Worm (Caenorhabditis elegans) whole organism, L2 larva: Measurements from ENCODE around the gene nhr-119.

ENCODE experiments used
- C34F6.9 ChIP-seq: fragments of 150-350 bp; optimal IDR thresholded peaks from 2 replicates; lab custom pipeline; 2014; ENCODE audit warnings: missing biosample characterization, missing genetic modification characterization
- F13H6.1 ChIP-seq: sonication (generic microtip); optimal IDR thresholded peaks from 2 replicates; lab custom pipeline; 2016; ENCODE audit warnings: missing genetic modification characterization, missing compliant biosample characterization
- R02D3.7 ChIP-seq: fragments of 150-350 bp; optimal IDR thresholded peaks from 2 replicates; lab custom pipeline; 2014; ENCODE audit warnings: missing biosample characterization, missing genetic modification characterization
- alr-1 ChIP-seq: fragments of 150-350 bp; optimal IDR thresholded peaks from 2 replicates; lab custom pipeline; 2014; ENCODE audit warnings: missing biosample characterization, missing genetic modification characterization
- aly-2 ChIP-seq: fragments of 150-350 bp; optimal IDR thresholded peaks from 2 replicates; lab custom pipeline; 2014; ENCODE audit warnings: missing biosample characterization, missing genetic modification characterization
- ama-1 ChIP-seq: fragments of 150-350 bp; optimal IDR thresholded peaks from 2 replicates; lab custom pipeline; 2018; ENCODE audit warnings: inconsistent platforms
- blmp-1 ChIP-seq: sonication (generic microtip); optimal IDR thresholded peaks from 2 replicates; lab custom pipeline; 2017; ENCODE audit warnings: missing genetic modification characterization, mild to moderate bottlenecking, missing compliant biosample characterization, antibody characterized with exemption, moderate library complexity; ENCODE audit not compliant: insufficient read depth
- ceh-16 ChIP-seq: fragments of 150-350 bp; optimal IDR thresholded peaks from 2 replicates; lab custom pipeline; 2014; ENCODE audit warnings: missing biosample characterization, missing genetic modification characterization
- ceh-82 ChIP-seq: fragments of 150-350 bp; optimal IDR thresholded peaks from 2 replicates; lab custom pipeline; 2014; ENCODE audit warnings: missing biosample characterization, missing genetic modification characterization
- crh-2 ChIP-seq: sonication (generic microtip); optimal IDR thresholded peaks from 2 replicates; lab custom pipeline; 2017; ENCODE audit warnings: missing biosample characterization, missing genetic modification characterization
- dmd-4 ChIP-seq: sonication (generic microtip); optimal IDR thresholded peaks from 2 replicates; lab custom pipeline; 2017; ENCODE audit warnings: missing biosample characterization, missing genetic modification characterization
- elt-1 ChIP-seq: fragments of 150-350 bp; optimal IDR thresholded peaks from 2 replicates; lab custom pipeline; 2014; ENCODE audit warnings: missing biosample characterization, missing genetic modification characterization
- elt-3 ChIP-seq: sonication (generic microtip); optimal IDR thresholded peaks from 2 replicates; lab custom pipeline; 2017; ENCODE audit warnings: missing biosample characterization, missing genetic modification characterization
- fos-1 ChIP-seq: fragments of 150-350 bp; optimal IDR thresholded peaks from 2 replicates; lab custom pipeline; 2014; ENCODE audit warnings: missing biosample characterization, missing genetic modification characterization
- gmeb-1 ChIP-seq: fragments of 150-350 bp; optimal IDR thresholded peaks from 2 replicates; lab custom pipeline; 2014; ENCODE audit warnings: missing biosample characterization, missing genetic modification characterization
- lin-11 ChIP-seq: fragments of 150-350 bp; sonication (generic microtip); optimal IDR thresholded peaks from 2 replicates; lab custom pipeline; 2014; ENCODE audit warnings: missing biosample characterization, missing genetic modification characterization, inconsistent platforms, mixed read lengths
- lin-13 ChIP-seq: fragments of 150-350 bp; optimal IDR thresholded peaks from 2 replicates; lab custom pipeline; 2014; ENCODE audit warnings: missing biosample characterization, missing genetic modification reagents, missing genetic modification characterization
- lin-39 ChIP-seq: fragments of 150-350 bp; optimal IDR thresholded peaks from 2 replicates; lab custom pipeline; 2014; ENCODE audit warnings: missing biosample characterization, missing genetic modification reagents, missing genetic modification characterization
- lsy-2 ChIP-seq, 2 experiments: fragments of 150-350 bp in 1 of 2; sonication (generic microtip) in 1 of 2; optimal IDR thresholded peaks; 2 replicates each; lab custom pipeline; 2014 to 2017; ENCODE audit warnings: missing biosample characterization in 2 of 2, missing genetic modification characterization in 2 of 2
- mab-5 ChIP-seq: fragments of 150-350 bp; optimal IDR thresholded peaks from 2 replicates; lab custom pipeline; 2014; ENCODE audit warnings: missing biosample characterization, missing genetic modification characterization
- mbf-1 ChIP-seq: sonication (generic microtip); optimal IDR thresholded peaks from 2 replicates; lab custom pipeline; 2017; ENCODE audit warnings: missing biosample characterization, missing genetic modification characterization
- mdl-1 ChIP-seq, 2 experiments: fragments of 150-350 bp in 1 of 2; sonication (generic microtip) in 1 of 2; optimal IDR thresholded peaks; 2 replicates each; lab custom pipeline; 2017; ENCODE audit warnings: missing biosample characterization in 2 of 2, missing genetic modification characterization in 2 of 2
- nhr-10 ChIP-seq: sonication (generic microtip); optimal IDR thresholded peaks from 2 replicates; lab custom pipeline; 2017; ENCODE audit warnings: missing biosample characterization, missing genetic modification characterization
- nhr-12 ChIP-seq: fragments of 150-350 bp; optimal IDR thresholded peaks from 2 replicates; lab custom pipeline; 2014; ENCODE audit warnings: missing biosample characterization, missing genetic modification characterization
- nhr-129 ChIP-seq: fragments of 150-350 bp; optimal IDR thresholded peaks from 2 replicates; lab custom pipeline; 2014; ENCODE audit warnings: missing biosample characterization, missing genetic modification characterization
- nhr-23 ChIP-seq: fragments of 150-350 bp; optimal IDR thresholded peaks from 2 replicates; lab custom pipeline; 2014; ENCODE audit warnings: missing biosample characterization, missing genetic modification reagents, missing genetic modification characterization
- nhr-6 ChIP-seq: fragments of 150-350 bp; optimal IDR thresholded peaks from 2 replicates; lab custom pipeline; 2014; ENCODE audit warnings: missing biosample characterization, missing genetic modification characterization
- nhr-77 ChIP-seq: fragments of 150-350 bp; optimal IDR thresholded peaks from 2 replicates; lab custom pipeline; 2014; ENCODE audit warnings: missing biosample characterization, missing genetic modification characterization
- peb-1 ChIP-seq: fragments of 150-350 bp; optimal IDR thresholded peaks from 2 replicates; lab custom pipeline; 2014; ENCODE audit warnings: missing biosample characterization, missing genetic modification characterization
- sem-4 ChIP-seq: fragments of 150-350 bp; optimal IDR thresholded peaks from 2 replicates; lab custom pipeline; 2014; ENCODE audit warnings: missing biosample characterization, missing genetic modification reagents, missing genetic modification characterization
- skn-1 ChIP-seq: sonication (generic microtip); optimal IDR thresholded peaks from 2 replicates; lab custom pipeline; 2017; ENCODE audit warnings: missing biosample characterization, missing genetic modification characterization
- sma-3 ChIP-seq: sonication (generic microtip); optimal IDR thresholded peaks from 2 replicates; lab custom pipeline; 2016; ENCODE audit warnings: missing genetic modification reagents, missing genetic modification characterization, missing compliant biosample characterization
- sma-9 ChIP-seq, 2 experiments: fragments of 150-350 bp in 1 of 2; sonication (generic microtip) in 1 of 2; optimal IDR thresholded peaks; 2 replicates each; lab custom pipeline; 2014 to 2016; ENCODE audit warnings: missing genetic modification characterization in 2 of 2, mild to moderate bottlenecking in 1 of 2, missing biosample characterization in 1 of 2, missing compliant biosample characterization in 1 of 2, missing genetic modification reagents in 1 of 2, moderate library complexity in 1 of 2
- snpc-4 ChIP-seq: fragments of 150-350 bp; optimal IDR thresholded peaks from 2 replicates; lab custom pipeline; 2014; ENCODE audit warnings: missing biosample characterization, missing genetic modification characterization
- unc-39 ChIP-seq: fragments of 150-350 bp; optimal IDR thresholded peaks from 2 replicates; lab custom pipeline; 2014; ENCODE audit warnings: missing biosample characterization, missing genetic modification characterization
- unc-55 ChIP-seq: fragments of 150-350 bp; sonication (generic microtip); optimal IDR thresholded peaks from 3 replicates; lab custom pipeline; 2014; ENCODE audit warnings: missing biosample characterization, missing genetic modification reagents, missing genetic modification characterization
- unc-62 ChIP-seq: fragments of 150-350 bp; optimal IDR thresholded peaks from 2 replicates; lab custom pipeline; 2014; ENCODE audit warnings: missing biosample characterization, missing genetic modification reagents, missing genetic modification characterization
- zag-1 ChIP-seq: fragments of 150-350 bp; optimal IDR thresholded peaks from 2 replicates; lab custom pipeline; 2014; ENCODE audit warnings: missing biosample characterization, missing genetic modification characterization
- ztf-1 ChIP-seq: fragments of 200-800 bp; sonication (Bioruptor generic); conservative IDR thresholded peaks from 2 replicates; pipeline ENCODE4 v1.3.6; 2022; ENCODE audit warnings: missing genetic modification characterization, missing compliant biosample characterization
- ztf-11 ChIP-seq: sonication (generic microtip); optimal IDR thresholded peaks from 2 replicates; lab custom pipeline; 2017; ENCODE audit warnings: missing biosample characterization, missing genetic modification characterization
- ztf-4 ChIP-seq: fragments of 150-350 bp; optimal IDR thresholded peaks from 2 replicates; lab custom pipeline; 2014; ENCODE audit warnings: missing biosample characterization, missing genetic modification characterization

nhr-119 gene

DNA sequence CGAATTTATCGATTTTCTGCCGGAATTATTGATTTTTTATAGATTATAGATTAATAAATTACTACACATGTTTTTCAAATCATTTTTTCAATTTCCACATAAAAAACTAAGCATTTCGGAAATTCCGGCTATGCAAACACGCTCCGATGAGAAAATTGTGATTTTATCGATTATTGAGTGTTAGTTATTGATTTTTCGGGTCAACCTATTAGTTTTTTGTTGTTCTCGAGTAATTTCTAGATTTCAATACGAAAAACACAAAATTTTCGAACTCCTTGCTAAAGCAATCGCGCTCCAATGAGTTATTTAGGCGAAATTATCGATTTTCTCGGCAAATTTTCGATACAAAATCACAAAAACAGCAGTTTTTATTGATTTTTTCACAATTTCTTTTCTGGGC, 5.0 kb downstream of the nhr-119 start:
- TF ChIP-seq nhr-129 (tag; lab: Kevin White, UChicago) (no peak), ceh-82 (no peak), zag-1 (tag; lab: Kevin White, UChicago) (no peak), nhr-10 (no peak), lin-13 (GFP tag; lab: Kevin White, UChicago) (no peak), aly-2 (tag; lab: Kevin White, UChicago) (no peak), ama-1 (lab: Kevin White, UChicago) (no peak), crh-2 (tag; lab: Kevin White, UChicago) (no peak)

DNA sequence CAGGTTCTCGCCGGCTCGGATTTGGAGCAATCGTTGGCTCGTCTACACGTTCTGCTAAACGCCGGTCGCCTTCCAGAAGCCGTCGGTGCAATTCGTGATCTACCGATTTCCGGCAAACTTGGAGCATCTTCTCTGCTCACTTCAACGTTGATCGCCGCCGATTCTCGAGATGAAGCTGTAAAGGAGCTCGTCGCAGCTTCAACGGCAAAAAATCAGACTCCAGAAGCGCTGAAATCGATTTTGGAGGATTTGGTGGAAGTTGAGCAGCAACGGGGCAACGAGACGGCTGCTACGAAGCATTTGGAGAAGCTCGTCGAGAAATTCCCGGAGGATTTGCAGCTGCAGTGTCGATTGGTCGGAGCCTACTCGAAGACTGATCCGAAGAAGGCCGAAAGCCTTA, 8.7 kb downstream of the nhr-119 start:
- TF ChIP-seq sem-4 (tag; lab: Kevin White, UChicago) (no peak), ztf-11 (tag; lab: Kevin White, UChicago) (no peak), ztf-4 (no peak), nhr-129 (tag; lab: Kevin White, UChicago) (no peak), zag-1 (tag; lab: Kevin White, UChicago) (no peak), aly-2 (tag; lab: Kevin White, UChicago) (no peak), elt-1 (tag; lab: Kevin White, UChicago) (no peak), unc-39 (tag; lab: Kevin White, UChicago) (no peak), R02D3.7 (tag; lab: Kevin White, UChicago) (no peak), blmp-1 (tag; lab: Kevin White, UChicago) (no peak), unc-62 (no peak), mbf-1 (tag; lab: Kevin White, UChicago) (no peak), alr-1 (tag; lab: Kevin White, UChicago) (no peak), C34F6.9 (tag; lab: Kevin White, UChicago) (no peak), fos-1 (tag; lab: Kevin White, UChicago) (no peak), peb-1 (no peak), sma-3 (GFP tag; lab: Kevin White, UChicago) (no peak), ceh-16 (tag; lab: Kevin White, UChicago) (no peak), nhr-6 (tag; lab: Kevin White, UChicago) (no peak)

DNA sequence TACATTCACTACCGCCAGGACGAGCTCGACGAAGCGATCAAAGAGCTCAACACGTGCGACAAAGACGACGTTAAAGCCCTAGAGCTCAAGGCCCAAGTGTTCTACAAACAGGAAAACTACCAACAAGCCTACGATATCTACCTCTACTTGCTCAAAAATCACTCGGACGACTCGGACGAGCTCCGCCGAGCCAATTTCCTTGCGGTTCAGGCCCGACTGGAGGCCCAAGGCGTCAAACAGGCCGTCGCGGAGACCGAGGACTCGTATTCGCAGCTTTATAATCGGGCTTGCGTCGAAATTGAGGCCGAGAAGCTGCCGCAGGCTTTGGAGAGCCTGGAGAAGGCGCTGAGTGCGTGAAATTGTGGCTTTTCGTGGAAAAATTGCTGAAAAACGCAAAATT, 12.6 kb downstream of the nhr-119 start:
- TF ChIP-seq unc-62 (no peak), gmeb-1 (no peak), crh-2 (tag; lab: Kevin White, UChicago) (no peak), dmd-4 (no peak), ztf-1 (GFP tag; lab: Robert Waterston, UW) (no peak), elt-3 (tag; lab: Kevin White, UChicago) (no peak), unc-55 (GFP tag; lab: Kevin White, UChicago) (no peak), blmp-1 (tag; lab: Kevin White, UChicago) (no peak), mdl-1 (tag; optimal IDR thresholded peaks at IDR 0.05; lab: Kevin White, UChicago) (no peak), sma-9 (GFP tag; optimal IDR thresholded peaks at IDR 0.05; lab: Kevin White, UChicago) (no peak), sma-9 (tag; optimal IDR thresholded peaks at IDR 0.05; lab: Kevin White, UChicago) (no peak), lin-39 (tag; lab: Kevin White, UChicago) (no peak), F13H6.1 (tag; lab: Kevin White, UChicago) (no peak), ztf-4 (no peak), aly-2 (tag; lab: Kevin White, UChicago) (no peak), snpc-4 (tag; lab: Kevin White, UChicago) (no peak), unc-39 (tag; lab: Kevin White, UChicago) (no peak), nhr-12 (tag; lab: Kevin White, UChicago) (no peak), mab-5 (no peak)

DNA sequence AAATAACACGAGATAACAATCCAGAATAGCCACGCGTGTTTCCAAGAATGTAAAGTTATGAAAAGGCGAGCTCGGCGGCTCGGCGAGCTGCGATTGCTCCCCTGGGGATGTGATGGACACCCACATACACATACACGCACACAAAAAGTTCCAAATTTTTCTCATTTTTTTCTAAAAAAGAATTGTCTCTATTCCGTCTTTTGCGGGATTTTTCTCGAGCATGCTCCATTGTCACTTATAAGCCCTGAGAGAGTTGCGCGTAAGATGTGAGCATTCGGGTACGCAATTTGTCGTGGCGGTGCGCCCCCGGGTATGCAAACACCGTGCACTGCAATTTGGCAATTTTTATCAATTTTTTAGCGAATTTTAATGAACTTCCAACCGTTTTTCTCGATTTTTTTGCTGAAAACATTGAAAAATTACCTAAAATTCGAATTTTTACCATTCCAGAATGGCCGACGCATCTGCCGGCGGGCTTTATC, 13.3 kb downstream of the nhr-119 start, which contains the start of the genes F08D12.12 and srpa-72:
Gene F08D12.12 (minus strand): TSS at position 51 of the 482 bp plus-strand sequence.
Gene srpa-72 (plus strand): TSS at position 451 of the 482 bp plus-strand sequence.
- TF ChIP-seq nhr-12 (tag; lab: Kevin White, UChicago) (no peak), mab-5 (peak; percentile 7), unc-39 (tag; lab: Kevin White, UChicago) (no peak), skn-1 (tag; lab: Kevin White, UChicago) (no peak), mdl-1 (tag; optimal IDR thresholded peaks at IDR 0.05; lab: Kevin White, UChicago) (peak in 1 of 2 experiments; percentile 39), gmeb-1 (no peak), nhr-23 (tag; lab: Kevin White, UChicago) (no peak), unc-62 (no peak), lin-11 (tag; lab: Kevin White, UChicago) (peak; percentile 0), mbf-1 (tag; lab: Kevin White, UChicago) (no peak), ceh-16 (tag; lab: Kevin White, UChicago) (no peak), unc-55 (GFP tag; lab: Kevin White, UChicago) (peak; percentile 57), fos-1 (tag; lab: Kevin White, UChicago) (no peak), nhr-129 (tag; lab: Kevin White, UChicago) (peak; percentile 41), F13H6.1 (tag; lab: Kevin White, UChicago) (peak; percentile 24), nhr-10 (no peak), sma-3 (GFP tag; lab: Kevin White, UChicago) (peak; percentile 29), aly-2 (tag; lab: Kevin White, UChicago) (no peak), C34F6.9 (tag; lab: Kevin White, UChicago) (peak; percentile 33), nhr-77 (tag; lab: Kevin White, UChicago) (no peak), lsy-2 (tag; optimal IDR thresholded peaks at IDR 0.05; lab: Kevin White, UChicago) (peak; percentile 24 to 60)
- TF ChIP-seq, all 48 proteins: peak for 9
